Worm (Caenorhabditis elegans): ENCODE results near the gene cpsf-2.

DNA sequence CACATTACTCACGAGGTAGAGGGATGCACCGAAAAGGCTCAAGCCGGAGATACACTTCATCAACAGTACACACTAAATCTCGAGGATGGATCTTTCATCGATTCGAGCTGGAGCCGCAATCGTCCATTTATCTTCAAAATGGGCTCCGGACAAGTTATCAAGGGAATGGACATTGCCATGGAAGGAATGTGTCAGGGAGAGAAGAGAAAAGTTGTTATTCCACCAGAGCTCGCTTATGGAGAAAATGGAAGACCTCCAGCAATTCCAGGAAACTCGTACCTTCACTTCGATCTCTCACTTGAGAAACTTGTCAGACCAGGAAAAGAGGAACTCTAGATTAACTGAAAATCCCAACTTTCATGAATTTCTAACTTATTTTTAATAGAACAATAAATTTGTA is 46.9 kb downstream of the cpsf-2 start:
- no peak for TF ChIP-seq flt-1 (GFP tag; IDR thresholded peaks at IDR 0.05)
- TF ChIP-seq ztf-23 (GFP tag; IDR thresholded peaks at IDR 0.05), result no peak
- no peak for TF ChIP-seq klf-2 (GFP tag; conservative IDR thresholded peaks at IDR 0.05)
- TF ChIP-seq cog-1 (tag; optimal IDR thresholded peaks at IDR 0.05), result no peak
- no peak for TF ChIP-seq ref-1 (GFP tag; conservative IDR thresholded peaks at IDR 0.05)

Measured in whole organism, midembryonic.